Worm (Caenorhabditis elegans) whole organism, L4/young adult: ENCODE results near the gene C48D1.5.

Experiments
- W03F9.2 ChIP-seq: fragments of 150-350 bp; optimal IDR thresholded peaks from 2 replicates; lab custom pipeline; 2014; ENCODE audit warnings: missing biosample characterization, missing genetic modification characterization
- dao-5 ChIP-seq: sonication (generic microtip); optimal IDR thresholded peaks from 2 replicates; lab custom pipeline; 2016; ENCODE audit warnings: missing genotype, missing genetic modification characterization, moderate library complexity, missing compliant biosample characterization
- him-1 ChIP-seq: sonication (generic microtip); optimal IDR thresholded peaks from 2 replicates; lab custom pipeline; 2016; ENCODE audit warnings: missing genotype, missing genetic modification reagents, missing genetic modification characterization, missing compliant biosample characterization

DNA sequence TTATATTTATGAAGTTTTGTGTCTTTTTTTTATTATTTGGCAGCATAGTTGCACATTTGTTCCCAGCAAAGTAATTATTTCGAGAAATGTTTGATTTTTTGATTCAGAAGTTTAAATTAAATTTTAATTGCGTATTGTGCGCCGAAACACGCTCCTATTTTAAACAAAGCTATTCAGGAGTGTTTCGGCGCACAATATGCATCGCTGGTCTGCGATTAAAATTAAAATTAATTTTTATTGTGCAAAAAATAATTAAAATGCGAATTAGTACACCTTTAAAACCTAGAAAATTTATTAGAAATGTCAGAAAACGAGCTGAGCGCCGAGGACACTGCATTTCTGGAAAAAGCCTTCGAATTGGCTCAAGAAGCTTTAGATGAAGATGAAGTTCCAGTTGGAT, 21.6 kb downstream of the C48D1.5 start, which contains the start of gene JC8.4:
- TF ChIP-seq him-1 (tag; lab: Kevin White, UChicago) (no peak), dao-5 (no peak), W03F9.2 (tag; lab: Kevin White, UChicago) (no peak)
